Worm (Caenorhabditis elegans) whole organism, mixed stage, embryonic: ENCODE measurements around the gene Y11D7A.5.
"Not testable (repeated sequence)": the region's sequence is repeated elsewhere in the genome, so short reads cannot be mapped to it uniquely, and the experiment has no call there.

Experiments used
- M03D4.4 ChIP-seq: sonication (generic microtip); optimal IDR thresholded peaks from 2 replicates; lab custom pipeline; 2017; ENCODE audit warnings: mild to moderate bottlenecking, missing genetic modification characterization, missing compliant biosample characterization
- bed-3 ChIP-seq: fragments of 200-800 bp; sonication (Bioruptor generic); optimal IDR thresholded peaks from 3 replicates; lab custom pipeline; 2018; ENCODE audit warnings: mild to moderate bottlenecking, missing genetic modification characterization, moderate library complexity, missing compliant biosample characterization
- ceh-39 ChIP-seq: fragments of 150-350 bp; optimal IDR thresholded peaks from 2 replicates; lab custom pipeline; 2014; ENCODE audit warnings: missing biosample characterization, missing genetic modification characterization
- ceh-83 ChIP-seq: fragments of 200-800 bp; sonication (Bioruptor generic); optimal IDR thresholded peaks from 2 replicates; lab custom pipeline; 2018; ENCODE audit warnings: mild to moderate bottlenecking, missing genetic modification characterization, missing compliant biosample characterization
- ces-1 ChIP-seq: fragments of 150-350 bp; optimal IDR thresholded peaks from 2 replicates; lab custom pipeline; 2014; ENCODE audit warnings: missing biosample characterization, missing genetic modification reagents, missing genetic modification characterization
- cnd-1 ChIP-seq: fragments of 200-800 bp; sonication (Bioruptor generic); optimal IDR thresholded peaks from 2 replicates; lab custom pipeline; 2018; ENCODE audit warnings: mild to moderate bottlenecking, missing genetic modification characterization, missing compliant biosample characterization
- drap-1 ChIP-seq: fragments of 200-800 bp; sonication (Bioruptor generic); optimal IDR thresholded peaks from 3 replicates; lab custom pipeline; 2018; ENCODE audit warnings: mild to moderate bottlenecking, missing genetic modification characterization, missing compliant biosample characterization
- elt-3 ChIP-seq: fragments of 150-350 bp; optimal IDR thresholded peaks from 2 replicates; lab custom pipeline; 2014; ENCODE audit warnings: missing biosample characterization, missing genetic modification characterization
- flh-1 ChIP-seq: fragments of 200-800 bp; sonication (Bioruptor generic); optimal IDR thresholded peaks from 2 replicates; lab custom pipeline; 2018; ENCODE audit warnings: mild to moderate bottlenecking, missing genetic modification characterization, moderate library complexity, missing compliant biosample characterization
- ham-2 ChIP-seq: fragments of 200-800 bp; sonication (Bioruptor generic); optimal IDR thresholded peaks from 2 replicates; lab custom pipeline; 2018; ENCODE audit warnings: mild to moderate bottlenecking, missing genetic modification characterization, missing compliant biosample characterization
- hlh-1 ChIP-seq: fragments of 150-350 bp; optimal IDR thresholded peaks from 2 replicates; lab custom pipeline; 2014; ENCODE audit warnings: missing biosample characterization, missing genetic modification reagents, missing genetic modification characterization
- lin-13 ChIP-seq: fragments of 150-350 bp; optimal IDR thresholded peaks from 2 replicates; lab custom pipeline; 2014; ENCODE audit warnings: missing biosample characterization, missing genetic modification characterization
- lin-32 ChIP-seq: fragments of 200-800 bp; sonication (Bioruptor generic); optimal IDR thresholded peaks from 2 replicates; lab custom pipeline; 2018; ENCODE audit warnings: mild to moderate bottlenecking, missing genetic modification characterization, missing compliant biosample characterization
- lsy-2 ChIP-seq: fragments of 150-350 bp; optimal IDR thresholded peaks from 2 replicates; lab custom pipeline; 2014; ENCODE audit warnings: missing biosample characterization, missing genetic modification characterization
- mep-1 ChIP-seq: fragments of 150-350 bp; optimal IDR thresholded peaks from 2 replicates; lab custom pipeline; 2017; ENCODE audit warnings: missing biosample characterization, missing genetic modification reagents, missing genetic modification characterization, inconsistent platforms
- mls-2 ChIP-seq: sonication (generic microtip); optimal IDR thresholded peaks from 2 replicates; lab custom pipeline; 2016; ENCODE audit warnings: mild to moderate bottlenecking, missing genetic modification characterization, moderate library complexity, missing compliant biosample characterization
- nhr-12 ChIP-seq: fragments of 150-350 bp; optimal IDR thresholded peaks from 2 replicates; lab custom pipeline; 2014; ENCODE audit warnings: missing biosample characterization, missing genetic modification characterization
- nhr-2 ChIP-seq: fragments of 150-350 bp; optimal IDR thresholded peaks from 2 replicates; lab custom pipeline; 2014; ENCODE audit warnings: missing biosample characterization, missing genetic modification characterization
- nhr-237 ChIP-seq: fragments of 150-350 bp; optimal IDR thresholded peaks from 2 replicates; lab custom pipeline; 2014; ENCODE audit warnings: missing biosample characterization, missing genetic modification characterization
- nhr-28 ChIP-seq: fragments of 150-350 bp; optimal IDR thresholded peaks from 2 replicates; lab custom pipeline; 2014; ENCODE audit warnings: missing biosample characterization, missing genetic modification characterization
- pha-4 ChIP-seq: fragments of 150-350 bp; optimal IDR thresholded peaks from 2 replicates; lab custom pipeline; 2018; ENCODE audit warnings: missing biosample characterization, missing genetic modification reagents, missing genetic modification characterization
- snpc-4 ChIP-seq: fragments of 150-350 bp; optimal IDR thresholded peaks from 2 replicates; lab custom pipeline; 2014; ENCODE audit warnings: missing biosample characterization, missing genetic modification characterization
- tbx-8 ChIP-seq: fragments of 200-800 bp; sonication (Bioruptor generic); optimal IDR thresholded peaks from 2 replicates; lab custom pipeline; 2018; ENCODE audit warnings: mild to moderate bottlenecking, missing genetic modification characterization, moderate library complexity, missing compliant biosample characterization
- unc-120 ChIP-seq: sonication (generic microtip); optimal IDR thresholded peaks from 2 replicates; lab custom pipeline; 2017; ENCODE audit warnings: missing genetic modification characterization, missing compliant biosample characterization; ENCODE audit not compliant: poor library complexity, severe bottlenecking
- unc-39 ChIP-seq: fragments of 150-350 bp; optimal IDR thresholded peaks from 2 replicates; lab custom pipeline; 2014; ENCODE audit warnings: missing biosample characterization, missing genetic modification characterization
- zip-8 ChIP-seq: fragments of 150-350 bp; optimal IDR thresholded peaks from 2 replicates; lab custom pipeline; 2014; ENCODE audit warnings: missing biosample characterization, missing genetic modification characterization
- ztf-11 ChIP-seq: fragments of 150-350 bp; optimal IDR thresholded peaks from 2 replicates; lab custom pipeline; 2014; ENCODE audit warnings: missing biosample characterization, missing genetic modification characterization

Gene Y11D7A.5

DNA sequence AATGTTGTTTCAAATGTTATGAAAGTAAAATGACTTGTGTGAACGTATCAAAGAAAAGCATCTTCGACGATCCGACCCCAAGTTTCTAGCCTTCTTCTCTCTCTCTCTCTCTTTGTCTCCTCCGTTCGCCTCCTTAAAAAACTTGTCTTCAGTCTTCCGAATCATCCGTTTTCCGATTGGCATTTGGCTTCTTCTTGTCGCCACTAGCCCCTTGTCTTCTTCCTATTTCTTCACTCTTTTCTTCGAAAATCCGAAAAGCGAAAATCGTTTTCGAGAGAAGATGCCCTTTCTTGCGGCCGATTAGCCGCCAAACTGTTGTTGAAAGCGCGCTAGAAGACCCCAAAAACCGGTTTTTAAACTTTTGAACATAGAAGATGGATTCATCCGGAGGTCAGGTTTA lies 13.2 kb upstream of the Y11D7A.5 start:
- no peak for TF ChIP-seq flh-1
- TF ChIP-seq ham-2 (GFP tag; lab: Kevin White, UChicago) = peak; percentile 6

DNA sequence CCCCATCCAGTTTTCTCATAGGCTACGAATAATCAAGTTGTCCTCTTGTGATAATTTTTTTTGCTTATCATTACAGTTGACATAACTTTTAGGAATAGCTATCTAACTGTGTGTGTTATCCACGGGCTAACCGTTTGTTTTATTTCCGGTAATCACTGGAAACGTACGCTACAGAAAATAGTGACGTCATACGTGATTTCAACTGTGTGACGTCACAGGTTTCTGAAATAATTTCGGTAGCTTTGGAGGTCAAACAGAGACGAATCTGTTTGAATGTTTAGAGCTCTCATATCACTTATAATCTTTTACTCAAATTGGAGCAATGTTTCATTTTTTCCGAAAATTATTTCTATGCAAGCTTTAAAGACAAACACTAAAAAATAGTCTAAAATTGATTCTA lies 11.5 kb upstream of the Y11D7A.5 start:
- TF ChIP-seq zip-8 (tag; lab: Kevin White, UChicago) = peak; percentile 88
- no peak for TF ChIP-seq mep-1 (tag; lab: Kevin White, UChicago)
- no peak for TF ChIP-seq lsy-2 (tag; lab: Kevin White, UChicago)
- no peak for TF ChIP-seq nhr-28 (tag; lab: Kevin White, UChicago)

DNA sequence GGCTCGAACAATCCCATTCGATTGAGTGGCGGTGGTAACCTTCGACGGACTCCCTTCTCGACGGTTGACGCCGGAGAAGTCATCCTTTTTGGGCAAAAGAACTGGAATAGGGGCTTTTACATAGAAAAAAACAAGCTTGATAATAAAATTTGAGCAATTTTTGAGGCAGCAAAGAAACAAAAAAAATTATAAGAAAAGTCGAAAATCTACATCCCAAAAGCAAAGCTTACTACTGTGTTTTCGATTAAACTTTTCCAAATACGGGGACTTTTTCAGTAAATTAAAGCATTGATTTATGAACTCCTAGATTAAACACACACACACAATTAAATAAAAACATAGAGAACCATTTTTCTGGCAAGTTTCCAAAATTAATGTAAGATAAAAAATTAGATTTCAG lies 10.7 kb upstream of the Y11D7A.5 start, which contains the start of gene Y11D7A.9:
Gene Y11D7A.9, minus strand, starts transcription at position 101 of the 400 bp plus-strand sequence.
- TF ChIP-seq elt-3 (tag; lab: Kevin White, UChicago) = no peak
- TF ChIP-seq, all 35 proteins: peak for 0

DNA sequence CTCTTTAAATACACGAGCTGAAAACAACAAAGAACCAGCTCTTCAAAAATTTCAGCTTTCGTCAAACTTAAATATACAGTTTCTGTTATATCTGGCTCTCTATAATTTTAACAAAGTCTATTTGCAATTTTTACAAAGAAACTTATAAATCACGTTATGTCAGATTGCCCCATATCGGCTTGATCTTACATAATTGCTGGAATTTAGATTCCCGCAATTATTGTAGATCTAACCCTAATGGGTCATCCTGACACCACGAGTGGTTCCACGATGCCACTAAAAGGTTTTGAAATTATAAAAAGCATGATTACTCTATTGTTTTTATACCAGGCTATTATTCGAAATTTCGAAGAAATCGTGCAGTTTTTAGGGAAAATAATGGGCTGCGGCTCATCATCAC lies 5.8 kb upstream of the Y11D7A.5 start, which contains the start of gene Y11D7A.8:
Gene Y11D7A.8, plus strand, starts transcription at position 301 of the 400 bp plus-strand sequence.
- TF ChIP-seq nhr-2 (no peak), cnd-1 (tag; lab: Kevin White, UChicago) (no peak), elt-3 (tag; lab: Kevin White, UChicago) (no peak), tbx-8 (no peak), M03D4.4 (tag; lab: Kevin White, UChicago) (no peak), ces-1 (no peak), hlh-1 (tag; lab: Kevin White, UChicago) (no peak), mep-1 (tag; lab: Kevin White, UChicago) (no peak), mls-2 (tag; lab: Kevin White, UChicago) (no peak), ceh-39 (tag; lab: Kevin White, UChicago) (no peak), bed-3 (GFP tag; lab: Kevin White, UChicago) (no peak), lin-32 (GFP tag; lab: Kevin White, UChicago) (no peak), drap-1 (no peak), nhr-237 (tag; lab: Kevin White, UChicago) (no peak), lsy-2 (tag; lab: Kevin White, UChicago) (no peak)

DNA sequence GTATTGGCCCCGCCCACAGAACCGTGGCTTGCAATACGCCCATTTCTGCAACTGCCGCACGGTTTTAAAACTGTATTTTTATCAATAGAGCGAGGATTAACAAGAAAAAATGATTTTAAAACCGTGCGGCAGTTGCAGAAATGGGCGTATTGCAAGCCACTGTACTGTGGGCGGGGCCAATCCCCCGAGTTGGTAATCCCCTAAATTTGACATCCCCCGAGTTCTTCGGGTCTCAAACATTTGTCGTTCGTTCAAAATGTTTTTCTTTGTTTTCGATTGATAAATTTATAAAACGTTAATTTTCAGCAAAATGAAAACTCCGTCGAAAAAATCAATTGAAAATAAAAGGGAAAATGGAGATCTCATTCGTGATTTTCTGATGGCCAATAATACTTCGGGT lies 3.9 kb upstream of the Y11D7A.5 start, which contains the start of gene Y11D7A.7:
Gene Y11D7A.7, plus strand, starts transcription at position 301 of the 400 bp plus-strand sequence.
- TF ChIP-seq lin-13 (tag; lab: Kevin White, UChicago); ztf-11 (tag; lab: Kevin White, UChicago); ceh-83 (GFP tag; lab: Kevin White, UChicago): not testable (repeated sequence)

DNA sequence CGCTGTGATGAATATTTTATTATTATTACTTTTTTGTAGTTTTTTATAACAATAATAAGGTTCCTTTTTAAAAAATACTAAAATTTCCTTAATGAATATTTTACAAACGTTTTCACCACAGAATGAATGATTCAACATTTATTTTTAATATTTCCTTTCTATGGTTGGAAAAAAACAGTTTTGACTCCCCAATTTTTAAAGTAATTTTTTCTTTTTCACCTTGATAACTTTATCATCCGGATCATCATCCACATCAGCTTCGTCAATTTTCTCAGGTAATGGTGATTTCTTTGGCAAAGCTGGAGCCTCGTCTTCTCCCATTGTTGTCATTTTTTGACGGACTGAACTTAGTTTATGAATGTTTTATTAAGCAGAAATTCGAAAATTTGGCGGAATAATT lies 1.7 kb downstream of the Y11D7A.5 start, which contains the start of gene rab-28:
Gene rab-28, minus strand, starts transcription at position 343 of the 400 bp plus-strand sequence.
- TF ChIP-seq unc-120 (tag; lab: Kevin White, UChicago) = no peak

DNA sequence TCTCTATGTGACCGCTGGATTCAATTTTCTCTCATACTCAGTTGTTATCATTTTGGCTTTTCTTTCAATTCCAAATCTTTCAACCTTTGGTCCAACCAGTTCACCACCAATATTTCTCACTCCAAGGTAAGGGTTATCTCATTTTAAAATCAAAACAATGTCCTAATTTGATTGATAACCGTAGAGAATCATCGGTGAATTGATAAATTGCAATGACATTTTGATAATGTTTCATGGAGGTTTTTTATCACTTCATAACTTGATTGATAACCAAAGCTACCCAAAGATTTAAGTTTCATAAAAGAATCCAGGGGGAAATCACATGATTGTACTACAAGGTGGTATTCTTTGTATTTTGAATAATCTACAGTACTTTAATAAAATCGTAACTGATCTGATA lies 6.2 kb downstream of the Y11D7A.5 start:
- TF ChIP-seq snpc-4 (no peak), tbx-8 (no peak), nhr-12 (tag; lab: Kevin White, UChicago) (no peak), unc-39 (tag; lab: Kevin White, UChicago) (no peak), pha-4 (tag; lab: Kevin White, UChicago) (no peak)
